Worm (Caenorhabditis elegans) whole organism, L3 larva: ENCODE measurements around the gene fut-1.

ENCODE experiments used
- R02D3.7 ChIP-seq: fragments of 150-350 bp; optimal IDR thresholded peaks from 2 replicates; lab custom pipeline; 2014; ENCODE audit warnings: missing biosample characterization, missing genetic modification characterization
- ZK546.5 ChIP-seq: sonication (generic microtip); optimal IDR thresholded peaks from 2 replicates; lab custom pipeline; 2017; ENCODE audit warnings: missing biosample characterization, missing genetic modification characterization
- aly-2 ChIP-seq: fragments of 150-350 bp; optimal IDR thresholded peaks from 2 replicates; lab custom pipeline; 2014; ENCODE audit warnings: missing biosample characterization, missing genetic modification characterization
- ceh-16 ChIP-seq: sonication (generic microtip); optimal IDR thresholded peaks from 2 replicates; lab custom pipeline; 2017; ENCODE audit warnings: missing biosample characterization, missing genetic modification characterization
- ceh-82 ChIP-seq: fragments of 150-350 bp; optimal IDR thresholded peaks from 2 replicates; lab custom pipeline; 2014; ENCODE audit warnings: missing biosample characterization, missing genetic modification characterization
- ceh-9 ChIP-seq: sonication (generic microtip); optimal IDR thresholded peaks from 2 replicates; lab custom pipeline; 2018; ENCODE audit warnings: missing biosample characterization, missing genetic modification characterization
- daf-12 ChIP-seq: fragments of 150-350 bp; optimal IDR thresholded peaks from 2 replicates; lab custom pipeline; 2014; ENCODE audit warnings: missing biosample characterization, missing genetic modification reagents, missing genetic modification characterization
- egl-27 ChIP-seq: sonication (generic microtip); optimal IDR thresholded peaks from 4 replicates; lab custom pipeline; 2017; ENCODE audit warnings: missing biosample characterization, missing genetic modification reagents, missing genetic modification characterization
- elt-1 ChIP-seq: fragments of 150-350 bp; optimal IDR thresholded peaks from 2 replicates; lab custom pipeline; 2014; ENCODE audit warnings: missing biosample characterization, missing genetic modification characterization
- elt-3 ChIP-seq, 3 experiments: fragments of 150-350 bp in 1 of 3; sonication (generic microtip) in 2 of 3; optimal IDR thresholded peaks; 2 replicates in 2 of 3; 4 replicates in 1 of 3; lab custom pipeline; 2014 to 2017; ENCODE audit warnings: missing biosample characterization in 3 of 3, missing genetic modification characterization in 3 of 3
- eor-1 ChIP-seq, 2 experiments: fragments of 150-350 bp; optimal IDR thresholded peaks; 2 replicates each; lab custom pipeline; 2014 to 2018; ENCODE audit warnings: missing biosample characterization in 2 of 2, missing genetic modification characterization in 2 of 2
- fkh-10 ChIP-seq: sonication (generic microtip); optimal IDR thresholded peaks from 2 replicates; lab custom pipeline; 2017; ENCODE audit warnings: missing biosample characterization, missing genetic modification reagents, missing genetic modification characterization
- fkh-2 ChIP-seq: fragments of 150-350 bp; optimal IDR thresholded peaks from 2 replicates; lab custom pipeline; 2014; ENCODE audit warnings: missing biosample characterization, missing genetic modification reagents, missing genetic modification characterization
- hmg-11 ChIP-seq: sonication (generic microtip); optimal IDR thresholded peaks from 2 replicates; lab custom pipeline; 2016; ENCODE audit warnings: missing genetic modification characterization, missing compliant biosample characterization
- jun-1 ChIP-seq: fragments of 150-350 bp; optimal IDR thresholded peaks from 2 replicates; lab custom pipeline; 2014; ENCODE audit warnings: missing biosample characterization, missing genetic modification reagents, missing genetic modification characterization
- mml-1 ChIP-seq: fragments of 150-350 bp; sonication (generic microtip); optimal IDR thresholded peaks from 3 replicates; lab custom pipeline; 2014; ENCODE audit warnings: missing biosample characterization, missing genetic modification characterization
- nfya-1 ChIP-seq: sonication (generic microtip); optimal IDR thresholded peaks from 2 replicates; lab custom pipeline; 2017; ENCODE audit warnings: missing genetic modification characterization, mild to moderate bottlenecking, missing compliant biosample characterization, antibody characterized with exemption, moderate library complexity; ENCODE audit not compliant: insufficient read depth
- nhr-11 ChIP-seq: fragments of 150-350 bp; optimal IDR thresholded peaks from 2 replicates; lab custom pipeline; 2014; ENCODE audit warnings: missing biosample characterization, missing genetic modification characterization
- nhr-12 ChIP-seq: fragments of 150-350 bp; optimal IDR thresholded peaks from 2 replicates; lab custom pipeline; 2014; ENCODE audit warnings: missing biosample characterization, missing genetic modification characterization
- nhr-237 ChIP-seq: fragments of 150-350 bp; optimal IDR thresholded peaks from 2 replicates; lab custom pipeline; 2014; ENCODE audit warnings: missing biosample characterization, missing genetic modification characterization
- nhr-28 ChIP-seq: fragments of 150-350 bp; optimal IDR thresholded peaks from 2 replicates; lab custom pipeline; 2014; ENCODE audit warnings: missing biosample characterization, missing genetic modification characterization
- nhr-43 ChIP-seq: sonication (generic microtip); optimal IDR thresholded peaks from 2 replicates; lab custom pipeline; 2016; ENCODE audit warnings: mild to moderate bottlenecking, missing genetic modification characterization, missing compliant biosample characterization; ENCODE audit not compliant: poor library complexity, severe bottlenecking
- nhr-67 ChIP-seq: fragments of 150-350 bp; optimal IDR thresholded peaks from 2 replicates; lab custom pipeline; 2014; ENCODE audit warnings: missing biosample characterization, missing genetic modification characterization
- nhr-77 ChIP-seq: fragments of 150-350 bp; optimal IDR thresholded peaks from 2 replicates; lab custom pipeline; 2014; ENCODE audit warnings: missing biosample characterization, missing genetic modification characterization
- pha-4 ChIP-seq: fragments of 150-350 bp; optimal IDR thresholded peaks from 2 replicates; lab custom pipeline; 2014; ENCODE audit warnings: missing biosample characterization, missing genetic modification reagents, missing genetic modification characterization
- pqm-1 ChIP-seq: fragments of 150-350 bp; optimal IDR thresholded peaks from 2 replicates; lab custom pipeline; 2017; ENCODE audit warnings: missing biosample characterization, missing genetic modification characterization, inconsistent platforms
- skn-1 ChIP-seq: fragments of 150-350 bp; optimal IDR thresholded peaks from 2 replicates; lab custom pipeline; 2014; ENCODE audit warnings: missing biosample characterization, missing genetic modification characterization
- snpc-4 ChIP-seq: fragments of 150-350 bp; optimal IDR thresholded peaks from 2 replicates; lab custom pipeline; 2014; ENCODE audit warnings: missing biosample characterization, missing genetic modification characterization
- tbx-2 ChIP-seq: sonication (generic microtip); optimal IDR thresholded peaks from 2 replicates; lab custom pipeline; 2016; ENCODE audit warnings: mild to moderate bottlenecking, missing genetic modification characterization, missing compliant biosample characterization
- zag-1 ChIP-seq: fragments of 150-350 bp; optimal IDR thresholded peaks from 2 replicates; lab custom pipeline; 2014; ENCODE audit warnings: missing biosample characterization, missing genetic modification characterization
- ztf-4 ChIP-seq: fragments of 150-350 bp; optimal IDR thresholded peaks from 2 replicates; lab custom pipeline; 2014; ENCODE audit warnings: missing biosample characterization, missing genetic modification characterization

The fut-1 gene

DNA sequence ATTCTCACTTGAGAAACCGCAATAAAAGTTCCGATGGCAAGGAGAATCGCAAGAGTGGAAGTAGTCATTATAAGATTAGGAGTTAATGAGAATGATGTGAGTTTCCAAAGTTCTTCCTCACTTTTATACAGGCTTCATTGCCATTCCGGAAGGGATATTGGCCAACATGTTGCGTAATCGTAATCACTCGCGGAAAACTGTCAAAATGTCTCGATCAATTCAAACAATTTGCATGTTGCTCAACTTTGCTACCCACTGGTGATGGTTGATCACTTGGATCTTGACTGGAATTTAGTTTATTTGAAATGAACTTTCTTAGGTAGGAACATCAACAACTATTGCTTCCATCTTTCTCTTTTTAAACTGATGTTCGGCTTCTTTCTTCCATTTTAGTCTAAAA is 21.9 kb downstream of the fut-1 start, which contains the start of gene idpb-4:
idpb-4 (minus strand) TSS at position 101 of the 400 bp plus-strand sequence.
- TF ChIP-seq ceh-16 (tag; lab: Kevin White, UChicago) (no peak), nhr-77 (tag; lab: Kevin White, UChicago) (no peak), eor-1 (tag; optimal IDR thresholded peaks at IDR 0.05; lab: Kevin White, UChicago) (no peak), nhr-67 (tag; lab: Kevin White, UChicago) (no peak), nhr-43 (tag; lab: Kevin White, UChicago) (no peak), pha-4 (no peak), fkh-2 (tag; lab: Kevin White, UChicago) (no peak), nhr-28 (tag; lab: Kevin White, UChicago) (no peak), hmg-11 (tag; lab: Kevin White, UChicago) (no peak), nhr-11 (tag; lab: Kevin White, UChicago) (no peak), R02D3.7 (tag; lab: Kevin White, UChicago) (no peak)

DNA sequence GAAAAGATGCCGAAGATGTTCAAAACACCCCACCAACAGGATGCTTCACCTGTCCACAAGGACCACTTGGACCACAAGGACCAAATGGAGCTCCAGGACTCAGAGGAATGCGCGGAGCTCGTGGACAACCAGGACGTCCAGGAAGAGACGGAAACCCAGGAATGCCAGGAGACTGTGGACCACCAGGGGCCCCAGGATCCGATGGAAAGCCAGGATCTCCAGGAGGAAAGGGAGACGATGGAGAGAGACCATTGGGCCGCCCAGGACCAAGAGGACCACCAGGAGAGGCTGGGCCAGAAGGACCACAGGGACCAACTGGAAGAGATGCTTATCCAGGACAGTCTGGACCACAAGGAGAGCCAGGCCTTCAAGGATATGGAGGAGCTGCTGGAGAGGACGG is 25.8 kb downstream of the fut-1 start:
- TF ChIP-seq zag-1 (tag; lab: Kevin White, UChicago) (no peak), elt-3 (tag; optimal IDR thresholded peaks at IDR 0.05; lab: Kevin White, UChicago) (no peak), daf-12 (no peak), pha-4 (no peak), fkh-10 (GFP tag; lab: Kevin White, UChicago) (no peak), ceh-82 (tag; lab: Kevin White, UChicago) (no peak), pqm-1 (tag; lab: Kevin White, UChicago) (no peak), nhr-12 (tag; lab: Kevin White, UChicago) (no peak), aly-2 (tag; lab: Kevin White, UChicago) (no peak), snpc-4 (tag; lab: Kevin White, UChicago) (no peak), jun-1 (tag; lab: Kevin White, UChicago) (no peak), nhr-237 (tag; lab: Kevin White, UChicago) (no peak), tbx-2 (tag; lab: Kevin White, UChicago) (no peak)

- no peak for TF ChIP-seq nhr-11 (tag; lab: Kevin White, UChicago)
- no peak for TF ChIP-seq ZK546.5 (tag; lab: Kevin White, UChicago)
- TF ChIP-seq eor-1 (tag; optimal IDR thresholded peaks at IDR 0.05; lab: Kevin White, UChicago): no peak
- TF ChIP-seq snpc-4 (tag; lab: Kevin White, UChicago): no peak
- no peak for TF ChIP-seq tbx-2 (tag; lab: Kevin White, UChicago)
- no peak for TF ChIP-seq pqm-1 (tag; lab: Kevin White, UChicago)
- TF ChIP-seq ceh-9 (tag; lab: Kevin White, UChicago): no peak
- TF ChIP-seq nhr-43 (tag; lab: Kevin White, UChicago): peak; percentile 68
Measured at ce11 chrII:8732339-8733100, 26.9 kb downstream of the fut-1 start, which contains the start of gene rol-6. Gene rol-6, plus strand, starts transcription at chrII:8733050.

ce11 chrII:8731736-8732229 is 27.6 kb downstream of the fut-1 start:
- TF ChIP-seq skn-1 (tag; lab: Kevin White, UChicago) (no peak), nhr-43 (tag; lab: Kevin White, UChicago) (peak; percentile 53), ztf-4 (tag; lab: Kevin White, UChicago) (no peak), elt-1 (tag; lab: Kevin White, UChicago) (peak; percentile 37), mml-1 (no peak), snpc-4 (tag; lab: Kevin White, UChicago) (no peak), egl-27 (tag; lab: Kevin White, UChicago) (no peak), jun-1 (tag; lab: Kevin White, UChicago) (no peak), nfya-1 (tag; lab: Kevin White, UChicago) (no peak)
